Worm (Caenorhabditis elegans) whole organism, young adult: ENCODE data around the gene Y69A2AR.16.

ENCODE experiments used
- cebp-1 ChIP-seq, 2 experiments: fragments of 200-800 bp in 1 of 2; sonication (Bioruptor generic) in 1 of 2; sonication (generic microtip) in 1 of 2; IDR thresholded peaks in 1 of 2; optimal IDR thresholded peaks in 1 of 2; 2 replicates each; pipeline versions ENCODE4 v1.3.6 to Lab custom; 2017 to 2022; ENCODE audit warnings: missing compliant biosample characterization in 2 of 2, missing genetic modification characterization in 2 of 2, mild to moderate bottlenecking in 1 of 2, missing genetic modification reagents in 1 of 2, moderate library complexity in 1 of 2
- egl-18 ChIP-seq: fragments of 200-800 bp; sonication (Bioruptor generic); IDR thresholded peaks from 2 replicates; pipeline ENCODE4 v1.3.6; 2022; ENCODE audit warnings: missing genetic modification reagents, missing genetic modification characterization, missing compliant biosample characterization
- snpc-4 ChIP-seq, 5 experiments: fragments of 150-350 bp in 1 of 5; sonication (generic microtip) in 4 of 5; optimal IDR thresholded peaks; 2 replicates each; lab custom pipeline; 2014 to 2018; ENCODE audit warnings: missing genetic modification characterization in 5 of 5, missing biosample characterization in 3 of 5, antibody characterized with exemption in 2 of 5, mild to moderate bottlenecking in 2 of 5, missing compliant biosample characterization in 2 of 5, missing genotype in 2 of 5, moderate library complexity in 2 of 5, missing genetic modification reagents in 1 of 5

DNA sequence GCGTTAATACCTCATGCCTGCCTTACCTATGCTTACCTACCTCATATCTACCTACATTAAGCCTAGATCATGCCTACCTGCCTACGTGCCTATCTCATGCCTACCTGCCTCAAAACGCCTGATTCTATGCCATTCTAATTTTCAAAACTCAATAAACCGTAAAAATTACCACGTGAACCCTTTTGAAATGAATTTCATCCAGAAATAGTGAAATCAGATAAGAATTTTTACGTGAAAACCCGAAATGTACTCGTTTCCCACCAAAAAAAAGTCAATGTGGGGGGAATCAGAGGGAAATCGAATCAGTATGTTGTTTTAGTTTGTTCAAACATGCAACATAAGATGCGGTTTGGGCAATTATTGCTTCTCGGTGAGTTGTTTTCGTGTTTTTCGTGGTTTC, 9.1 kb upstream of the Y69A2AR.16 start, which contains the start of gene Y69A2AR.19:
- TF ChIP-seq snpc-4 (GFP tag; optimal IDR thresholded peaks at IDR 0.05; lab: Kevin White, UChicago): no peak
- TF ChIP-seq snpc-4 (tag; optimal IDR thresholded peaks at IDR 0.05; lab: Kevin White, UChicago): no peak
- no peak for TF ChIP-seq cebp-1 (GFP tag; IDR thresholded peaks at IDR 0.05; lab: Robert Waterston, UW)
- TF ChIP-seq cebp-1 (tag; optimal IDR thresholded peaks at IDR 0.05; lab: Kevin White, UChicago): no peak
- no peak for TF ChIP-seq egl-18 (GFP tag; lab: Robert Waterston, UW)
